Worm (Caenorhabditis elegans): ENCODE results near the gene K04C2.3.

The K04C2.3 gene

ce11 chrIII:6888999-6889824 is 16.3 kb downstream of the K04C2.3 start, which contains the start of the genes brd-1 and K04C2.2 (continued):
- TF ChIP-seq lin-39 (tag; optimal IDR thresholded peaks at IDR 0.05) (no peak), mep-1 (tag; optimal IDR thresholded peaks at IDR 0.05) (peak; percentile 52), mab-9 (GFP tag; IDR thresholded peaks at IDR 0.05) (no peak), nhr-71 (tag; optimal IDR thresholded peaks at IDR 0.05) (peak; percentile 24), C04F5.9 (tag; optimal IDR thresholded peaks at IDR 0.05) (no peak), swsn-7 (tag; optimal IDR thresholded peaks at IDR 0.05) (peak; percentile 6), ztf-4 (tag; optimal IDR thresholded peaks at IDR 0.05) (no peak), egl-27 (tag; optimal IDR thresholded peaks at IDR 0.05) (no peak), snu-23 (GFP tag; optimal IDR thresholded peaks at IDR 0.05) (peak; percentile 41), irx-1 (tag; optimal IDR thresholded peaks at IDR 0.05) (no peak), nhr-47 (tag; optimal IDR thresholded peaks at IDR 0.05) (peak; percentile 8), unc-86 (tag; optimal IDR thresholded peaks at IDR 0.05) (no peak), efl-1 (optimal IDR thresholded peaks at IDR 0.05) (peak in 1 of 2 experiments; percentile 74), efl-1 (GFP tag; optimal IDR thresholded peaks at IDR 0.05 in 1 of 2) (peak; percentile 80 to 97), sup-37 (GFP tag; optimal IDR thresholded peaks at IDR 0.05) (no peak), nhr-28 (tag; optimal IDR thresholded peaks at IDR 0.05) (no peak), F16B12.6 (tag; optimal IDR thresholded peaks at IDR 0.05) (peak; percentile 79)

- TF ChIP-seq nhr-237 (tag; optimal IDR thresholded peaks at IDR 0.05) (no peak), dsc-1 (tag; optimal IDR thresholded peaks at IDR 0.05) (no peak), fkh-4 (tag; optimal IDR thresholded peaks at IDR 0.05; ENCODE audit: borderline replicate concordance) (no peak), nhr-71 (tag; optimal IDR thresholded peaks at IDR 0.05) (no peak), mdl-1 (tag; optimal IDR thresholded peaks at IDR 0.05) (no peak), sox-4 (tag; optimal IDR thresholded peaks at IDR 0.05) (no peak), nhr-76 (tag; optimal IDR thresholded peaks at IDR 0.05) (no peak), egl-27 (tag; optimal IDR thresholded peaks at IDR 0.05) (no peak), ceh-90 (tag; optimal IDR thresholded peaks at IDR 0.05) (no peak), nhr-84 (tag; optimal IDR thresholded peaks at IDR 0.05) (no peak), zip-4 (GFP tag; optimal IDR thresholded peaks at IDR 0.05) (no peak), nhr-19 (GFP tag; conservative IDR thresholded peaks at IDR 0.05) (no peak)
These were observed 18.7 kb downstream of the K04C2.3 start, which contains the start of gene K04C2.5 for ce11 chrIII:6891560-6891959. K04C2.5 (minus strand) TSS chrIII:6891660.

ce11 chrIII:6895166-6895565 is 22.3 kb downstream of the K04C2.3 start:
- TF ChIP-seq C16A3.4 (tag; optimal IDR thresholded peaks at IDR 0.05) (no peak), fkh-8 (tag; optimal IDR thresholded peaks at IDR 0.05) (no peak), nhr-237 (tag; optimal IDR thresholded peaks at IDR 0.05) (no peak), irx-1 (tag; optimal IDR thresholded peaks at IDR 0.05) (no peak), sup-37 (GFP tag; optimal IDR thresholded peaks at IDR 0.05) (no peak), pax-3 (tag; optimal IDR thresholded peaks at IDR 0.05) (no peak), ceh-88 (GFP tag; IDR thresholded peaks at IDR 0.05) (no peak), vab-15 (tag; optimal IDR thresholded peaks at IDR 0.05) (no peak), nhr-12 (tag; optimal IDR thresholded peaks at IDR 0.05) (no peak), lir-3 (tag; optimal IDR thresholded peaks at IDR 0.05; ENCODE audit: poor library complexity) (peak; percentile 55), efl-3 (GFP tag; optimal IDR thresholded peaks at IDR 0.05) (no peak), ztf-11 (tag; optimal IDR thresholded peaks at IDR 0.05) (no peak), dpl-1 (GFP tag; optimal IDR thresholded peaks at IDR 0.05) (peak in 2 of 3 experiments; percentile 24 to 63), ces-1 (GFP tag; optimal IDR thresholded peaks at IDR 0.05) (no peak), lin-39 (tag; optimal IDR thresholded peaks at IDR 0.05) (peak; percentile 63), C34B4.2 (tag; optimal IDR thresholded peaks at IDR 0.05) (no peak), unc-30 (tag; optimal IDR thresholded peaks at IDR 0.05) (no peak), lin-35 (GFP tag; optimal IDR thresholded peaks at IDR 0.05) (peak; percentile 31 to 67), nhr-20 (tag; optimal IDR thresholded peaks at IDR 0.05) (peak; percentile 87), nhr-28 (tag; optimal IDR thresholded peaks at IDR 0.05) (no peak), lin-13 (GFP tag; optimal IDR thresholded peaks at IDR 0.05) (peak; percentile 18), nhr-11 (tag; optimal IDR thresholded peaks at IDR 0.05) (peak; percentile 4), skn-1 (tag; optimal IDR thresholded peaks at IDR 0.05) (peak; percentile 29), isw-1 (GFP tag; IDR thresholded peaks at IDR 0.05) (no peak), fkh-4 (tag; optimal IDR thresholded peaks at IDR 0.05; ENCODE audit: borderline replicate concordance) (no peak), nhr-76 (tag; optimal IDR thresholded peaks at IDR 0.05) (no peak), ets-5 (GFP tag; IDR thresholded peaks at IDR 0.05) (no peak), sox-4 (tag; optimal IDR thresholded peaks at IDR 0.05) (no peak), unc-86 (tag; optimal IDR thresholded peaks at IDR 0.05) (no peak), nhr-47 (tag; optimal IDR thresholded peaks at IDR 0.05) (peak; percentile 58), nhr-71 (tag; optimal IDR thresholded peaks at IDR 0.05) (peak; percentile 93)
